Worm (Caenorhabditis elegans) whole organism, mixed stage, embryonic: ENCODE measurements around the gene T24E12.3.
"Not testable (repeated sequence)": the region's sequence is repeated elsewhere in the genome, so short reads cannot be mapped to it uniquely, and the experiment has no call there.

Experiments
- bed-3 ChIP-seq: fragments of 200-800 bp; sonication (Bioruptor generic); optimal IDR thresholded peaks from 3 replicates; lab custom pipeline; 2018; ENCODE audit warnings: mild to moderate bottlenecking, missing genetic modification characterization, moderate library complexity, missing compliant biosample characterization
- blmp-1 ChIP-seq: fragments of 150-350 bp; optimal IDR thresholded peaks from 2 replicates; lab custom pipeline; 2014; ENCODE audit warnings: missing biosample characterization, missing genetic modification characterization
- ceh-39 ChIP-seq: fragments of 150-350 bp; optimal IDR thresholded peaks from 2 replicates; lab custom pipeline; 2014; ENCODE audit warnings: missing biosample characterization, missing genetic modification characterization
- ceh-43 ChIP-seq: fragments of 200-800 bp; sonication (Bioruptor generic); optimal IDR thresholded peaks from 2 replicates; lab custom pipeline; 2018; ENCODE audit warnings: mild to moderate bottlenecking, missing genetic modification characterization, moderate library complexity, missing compliant biosample characterization
- ceh-83 ChIP-seq: fragments of 200-800 bp; sonication (Bioruptor generic); optimal IDR thresholded peaks from 2 replicates; lab custom pipeline; 2018; ENCODE audit warnings: mild to moderate bottlenecking, missing genetic modification characterization, missing compliant biosample characterization
- ces-1 ChIP-seq: fragments of 150-350 bp; optimal IDR thresholded peaks from 2 replicates; lab custom pipeline; 2014; ENCODE audit warnings: missing biosample characterization, missing genetic modification reagents, missing genetic modification characterization
- cnd-1 ChIP-seq: fragments of 200-800 bp; sonication (Bioruptor generic); optimal IDR thresholded peaks from 2 replicates; lab custom pipeline; 2018; ENCODE audit warnings: mild to moderate bottlenecking, missing genetic modification characterization, missing compliant biosample characterization
- drap-1 ChIP-seq: fragments of 200-800 bp; sonication (Bioruptor generic); optimal IDR thresholded peaks from 3 replicates; lab custom pipeline; 2018; ENCODE audit warnings: mild to moderate bottlenecking, missing genetic modification characterization, missing compliant biosample characterization
- elt-1 ChIP-seq: sonication (generic microtip); optimal IDR thresholded peaks from 2 replicates; lab custom pipeline; 2017; ENCODE audit warnings: missing genetic modification characterization, mild to moderate bottlenecking, missing compliant biosample characterization, antibody characterized with exemption, moderate library complexity, borderline replicate concordance; ENCODE audit not compliant: insufficient read depth
- flh-1 ChIP-seq: fragments of 200-800 bp; sonication (Bioruptor generic); optimal IDR thresholded peaks from 2 replicates; lab custom pipeline; 2018; ENCODE audit warnings: mild to moderate bottlenecking, missing genetic modification characterization, moderate library complexity, missing compliant biosample characterization
- ham-2 ChIP-seq: fragments of 200-800 bp; sonication (Bioruptor generic); optimal IDR thresholded peaks from 2 replicates; lab custom pipeline; 2018; ENCODE audit warnings: mild to moderate bottlenecking, missing genetic modification characterization, missing compliant biosample characterization
- hlh-1 ChIP-seq: fragments of 150-350 bp; optimal IDR thresholded peaks from 2 replicates; lab custom pipeline; 2014; ENCODE audit warnings: missing biosample characterization, missing genetic modification reagents, missing genetic modification characterization
- lin-13 ChIP-seq: fragments of 150-350 bp; optimal IDR thresholded peaks from 2 replicates; lab custom pipeline; 2014; ENCODE audit warnings: missing biosample characterization, missing genetic modification characterization
- lin-32 ChIP-seq: fragments of 200-800 bp; sonication (Bioruptor generic); optimal IDR thresholded peaks from 2 replicates; lab custom pipeline; 2018; ENCODE audit warnings: mild to moderate bottlenecking, missing genetic modification characterization, missing compliant biosample characterization
- mab-5 ChIP-seq: fragments of 150-350 bp; optimal IDR thresholded peaks from 2 replicates; lab custom pipeline; 2014; ENCODE audit warnings: missing biosample characterization, missing genetic modification characterization
- mep-1 ChIP-seq: fragments of 150-350 bp; optimal IDR thresholded peaks from 2 replicates; lab custom pipeline; 2017; ENCODE audit warnings: missing biosample characterization, missing genetic modification reagents, missing genetic modification characterization, inconsistent platforms
- mls-2 ChIP-seq: sonication (generic microtip); optimal IDR thresholded peaks from 2 replicates; lab custom pipeline; 2016; ENCODE audit warnings: mild to moderate bottlenecking, missing genetic modification characterization, moderate library complexity, missing compliant biosample characterization
- nhr-2 ChIP-seq: fragments of 150-350 bp; optimal IDR thresholded peaks from 2 replicates; lab custom pipeline; 2014; ENCODE audit warnings: missing biosample characterization, missing genetic modification characterization
- nhr-237 ChIP-seq: fragments of 150-350 bp; optimal IDR thresholded peaks from 2 replicates; lab custom pipeline; 2014; ENCODE audit warnings: missing biosample characterization, missing genetic modification characterization
- nhr-28 ChIP-seq: fragments of 150-350 bp; optimal IDR thresholded peaks from 2 replicates; lab custom pipeline; 2014; ENCODE audit warnings: missing biosample characterization, missing genetic modification characterization
- nhr-76 ChIP-seq: sonication (generic microtip); optimal IDR thresholded peaks from 2 replicates; lab custom pipeline; 2017; ENCODE audit warnings: missing biosample characterization, missing genetic modification characterization
- pha-4 ChIP-seq: fragments of 150-350 bp; optimal IDR thresholded peaks from 2 replicates; lab custom pipeline; 2018; ENCODE audit warnings: missing biosample characterization, missing genetic modification reagents, missing genetic modification characterization
- sem-2 ChIP-seq: fragments of 200-800 bp; sonication (Bioruptor generic); optimal IDR thresholded peaks from 2 replicates; lab custom pipeline; 2018; ENCODE audit warnings: mild to moderate bottlenecking, missing genetic modification characterization, missing compliant biosample characterization
- snpc-4 ChIP-seq: fragments of 150-350 bp; optimal IDR thresholded peaks from 2 replicates; lab custom pipeline; 2014; ENCODE audit warnings: missing biosample characterization, missing genetic modification characterization
- sptf-1 ChIP-seq: sonication (generic microtip); optimal IDR thresholded peaks from 2 replicates; lab custom pipeline; 2017; ENCODE audit warnings: mild to moderate bottlenecking, missing genetic modification characterization, moderate library complexity, missing compliant biosample characterization
- tbx-8 ChIP-seq: fragments of 200-800 bp; sonication (Bioruptor generic); optimal IDR thresholded peaks from 2 replicates; lab custom pipeline; 2018; ENCODE audit warnings: mild to moderate bottlenecking, missing genetic modification characterization, moderate library complexity, missing compliant biosample characterization
- unc-120 ChIP-seq: sonication (generic microtip); optimal IDR thresholded peaks from 2 replicates; lab custom pipeline; 2017; ENCODE audit warnings: missing genetic modification characterization, missing compliant biosample characterization; ENCODE audit not compliant: poor library complexity, severe bottlenecking
- unc-39 ChIP-seq: fragments of 150-350 bp; optimal IDR thresholded peaks from 2 replicates; lab custom pipeline; 2014; ENCODE audit warnings: missing biosample characterization, missing genetic modification characterization
- unc-62 ChIP-seq: fragments of 150-350 bp; optimal IDR thresholded peaks from 2 replicates; lab custom pipeline; 2014; ENCODE audit warnings: missing biosample characterization, missing genetic modification reagents, missing genetic modification characterization
- ztf-11 ChIP-seq: fragments of 150-350 bp; optimal IDR thresholded peaks from 2 replicates; lab custom pipeline; 2014; ENCODE audit warnings: missing biosample characterization, missing genetic modification characterization

The T24E12.3 gene

ce11 chrII:3761599-3761998, 14.2 kb upstream of the T24E12.3 start, which contains the start of gene T24E12.6:
Gene T24E12.6 (minus strand): TSS chrII:3761699.
- not testable (repeated sequence) for TF ChIP-seq ces-1 (GFP tag; lab: Kevin White, UChicago); unc-62 (GFP tag; lab: Kevin White, UChicago); blmp-1
- TF ChIP-seq, all 35 proteins: peak for 0; not testable (repeated sequence) for 35

ce11 chrII:3764486-3764885, 11.3 kb upstream of the T24E12.3 start, which contains the start of gene srx-112:
Gene srx-112 (minus strand): TSS chrII:3764586.
- TF ChIP-seq bed-3 (GFP tag; lab: Kevin White, UChicago) (no peak), unc-62 (GFP tag; lab: Kevin White, UChicago) (no peak), hlh-1 (tag; lab: Kevin White, UChicago) (no peak), mep-1 (tag; lab: Kevin White, UChicago) (no peak), ham-2 (GFP tag; lab: Kevin White, UChicago) (no peak), unc-120 (tag; lab: Kevin White, UChicago) (no peak), blmp-1 (no peak), ceh-83 (no peak), ztf-11 (tag; lab: Kevin White, UChicago) (no peak), elt-1 (tag; lab: Kevin White, UChicago) (no peak), sptf-1 (tag; lab: Kevin White, UChicago) (no peak), lin-13 (tag; lab: Kevin White, UChicago) (no peak), snpc-4 (tag; lab: Kevin White, UChicago) (no peak), drap-1 (GFP tag; lab: Kevin White, UChicago) (no peak), unc-39 (no peak), flh-1 (GFP tag; lab: Kevin White, UChicago) (no peak), lin-32 (GFP tag; lab: Kevin White, UChicago) (no peak)
- TF ChIP-seq, all 35 proteins: peak for 0

- TF ChIP-seq mls-2 (no peak), ceh-43 (GFP tag; lab: Kevin White, UChicago) (no peak), pha-4 (tag; lab: Kevin White, UChicago) (no peak), hlh-1 (tag; lab: Kevin White, UChicago) (no peak), mab-5 (tag; lab: Kevin White, UChicago) (no peak), mep-1 (tag; lab: Kevin White, UChicago) (no peak), ceh-39 (tag; lab: Kevin White, UChicago) (no peak), unc-62 (GFP tag; lab: Kevin White, UChicago) (no peak), snpc-4 (tag; lab: Kevin White, UChicago) (no peak), blmp-1 (no peak), ces-1 (GFP tag; lab: Kevin White, UChicago) (no peak), unc-39 (no peak), lin-32 (GFP tag; lab: Kevin White, UChicago) (no peak), nhr-76 (no peak), lin-13 (tag; lab: Kevin White, UChicago) (no peak)
Observed at ce11 chrII:3771640-3772039, 4.2 kb upstream of the T24E12.3 start.

ce11 chrII:3773130-3773529, 2.7 kb upstream of the T24E12.3 start, which contains the start of gene T24E12.10:
Gene T24E12.10 (minus strand): TSS chrII:3773230.
- TF ChIP-seq sem-2 (GFP tag; lab: Kevin White, UChicago) (no peak), flh-1 (GFP tag; lab: Kevin White, UChicago) (no peak), mep-1 (tag; lab: Kevin White, UChicago) (no peak), pha-4 (tag; lab: Kevin White, UChicago) (no peak), ces-1 (GFP tag; lab: Kevin White, UChicago) (no peak), nhr-2 (no peak)

- no peak for TF ChIP-seq ceh-39 (tag; lab: Kevin White, UChicago)
- TF ChIP-seq nhr-28, result no peak
- TF ChIP-seq hlh-1 (tag; lab: Kevin White, UChicago), result no peak
- no peak for TF ChIP-seq lin-13 (tag; lab: Kevin White, UChicago)
Observed at ce11 chrII:3777802-3778201, 2.0 kb downstream of the T24E12.3 start.

ce11 chrII:3779463-3779862, 3.6 kb downstream of the T24E12.3 start, which contains the start of gene T24E12.11:
Gene T24E12.11 (minus strand): TSS chrII:3779563.
- TF ChIP-seq lin-13 (tag; lab: Kevin White, UChicago), result no peak
- no peak for TF ChIP-seq snpc-4 (tag; lab: Kevin White, UChicago)
- TF ChIP-seq lin-32 (GFP tag; lab: Kevin White, UChicago), result no peak
- TF ChIP-seq hlh-1 (tag; lab: Kevin White, UChicago), result no peak
- no peak for TF ChIP-seq drap-1 (GFP tag; lab: Kevin White, UChicago)
- TF ChIP-seq sem-2 (GFP tag; lab: Kevin White, UChicago), result no peak
- no peak for TF ChIP-seq ztf-11 (tag; lab: Kevin White, UChicago)
- TF ChIP-seq ces-1 (GFP tag; lab: Kevin White, UChicago), result no peak
- TF ChIP-seq unc-120 (tag; lab: Kevin White, UChicago), result no peak
- TF ChIP-seq tbx-8 (GFP tag; lab: Kevin White, UChicago), result no peak
- TF ChIP-seq nhr-237, result no peak
- TF ChIP-seq cnd-1 (tag; lab: Kevin White, UChicago), result no peak
- no peak for TF ChIP-seq nhr-2
- TF ChIP-seq, all 35 proteins: peak for 0
